Worm (Caenorhabditis elegans) whole organism, young adult: ENCODE data around the gene npr-13.

ENCODE experiments used
- D2030.7 ChIP-seq: fragments of 200-800 bp; sonication (Bioruptor generic); IDR thresholded peaks from 2 replicates; pipeline ENCODE4 v1.3.6; 2022; ENCODE audit warnings: missing genetic modification reagents, missing genetic modification characterization, missing compliant biosample characterization
- F10E7.11 ChIP-seq: sonication (generic microtip); optimal IDR thresholded peaks from 2 replicates; lab custom pipeline; 2017; ENCODE audit warnings: mild to moderate bottlenecking, missing genetic modification characterization, moderate library complexity, missing compliant biosample characterization
- F22D6.2 ChIP-seq: sonication (generic microtip); optimal IDR thresholded peaks from 2 replicates; lab custom pipeline; 2016; ENCODE audit warnings: mild to moderate bottlenecking, missing genetic modification characterization, missing compliant biosample characterization
- F37B4.10 ChIP-seq: fragments of 200-800 bp; sonication (Bioruptor generic); IDR thresholded peaks from 2 replicates; pipeline ENCODE4 v1.3.6; 2022; ENCODE audit warnings: missing genetic modification characterization, missing compliant biosample characterization
- F49E8.2 ChIP-seq: sonication (generic microtip); optimal IDR thresholded peaks from 3 replicates; lab custom pipeline; 2017; ENCODE audit warnings: missing genetic modification characterization, mild to moderate bottlenecking, missing compliant biosample characterization, antibody characterized with exemption, moderate library complexity; ENCODE audit not compliant: insufficient read depth
- F55B11.4 ChIP-seq: sonication (generic microtip); optimal IDR thresholded peaks from 2 replicates; lab custom pipeline; 2016; ENCODE audit warnings: missing compliant biosample characterization, missing genetic modification characterization, borderline replicate concordance; ENCODE audit not compliant: insufficient read depth
- Y79H2A.3 ChIP-seq: fragments of 200-800 bp; sonication (Bioruptor generic); conservative IDR thresholded peaks from 2 replicates; pipeline ENCODE4 v1.3.6; 2022; ENCODE audit warnings: missing genetic modification reagents, missing genetic modification characterization, missing compliant biosample characterization
- Y95B8A.8 ChIP-seq: fragments of 200-800 bp; sonication (Bioruptor generic); IDR thresholded peaks from 2 replicates; pipeline ENCODE4 v1.3.6; 2022; ENCODE audit warnings: missing genetic modification reagents, missing genetic modification characterization, missing compliant biosample characterization
- aptf-2 ChIP-seq: fragments of 200-800 bp; sonication (Bioruptor generic); conservative IDR thresholded peaks from 2 replicates; pipeline ENCODE4 v1.3.6; 2022; ENCODE audit warnings: missing genetic modification reagents, missing genetic modification characterization, missing compliant biosample characterization
- aptf-3 ChIP-seq: fragments of 200-800 bp; sonication (Bioruptor generic); IDR thresholded peaks from 2 replicates; pipeline ENCODE4 v1.3.6; 2022; ENCODE audit warnings: missing genetic modification characterization, missing compliant biosample characterization
- bed-2 ChIP-seq: fragments of 200-800 bp; sonication (Bioruptor generic); IDR thresholded peaks from 2 replicates; pipeline ENCODE4 v1.3.6; 2022; ENCODE audit warnings: missing genetic modification reagents, missing genetic modification characterization, missing compliant biosample characterization
- ccch-3 ChIP-seq: fragments of 200-800 bp; sonication (Bioruptor generic); optimal IDR thresholded peaks from 2 replicates; lab custom pipeline; 2018; ENCODE audit warnings: mild to moderate bottlenecking, missing genetic modification characterization, missing compliant biosample characterization
- ceh-58 ChIP-seq: fragments of 200-800 bp; sonication (Bioruptor generic); IDR thresholded peaks from 2 replicates; pipeline ENCODE4 v1.3.6; 2022; ENCODE audit warnings: missing genetic modification characterization, missing compliant biosample characterization
- egl-18 ChIP-seq: fragments of 200-800 bp; sonication (Bioruptor generic); IDR thresholded peaks from 2 replicates; pipeline ENCODE4 v1.3.6; 2022; ENCODE audit warnings: missing genetic modification reagents, missing genetic modification characterization, missing compliant biosample characterization
- ekl-4 ChIP-seq: fragments of 200-800 bp; sonication (Bioruptor generic); IDR thresholded peaks from 2 replicates; pipeline ENCODE4 v1.3.6; 2022; ENCODE audit warnings: missing genetic modification reagents, missing genetic modification characterization, missing compliant biosample characterization
- ets-4 ChIP-seq: fragments of 200-800 bp; sonication (Bioruptor generic); optimal IDR thresholded peaks from 2 replicates; lab custom pipeline; 2018; ENCODE audit warnings: mild to moderate bottlenecking, missing genetic modification characterization, missing compliant biosample characterization
- him-1 ChIP-seq: sonication (generic microtip); optimal IDR thresholded peaks from 2 replicates; lab custom pipeline; 2016; ENCODE audit warnings: missing genotype, missing genetic modification reagents, missing genetic modification characterization, missing compliant biosample characterization
- hlh-26 ChIP-seq: fragments of 200-800 bp; sonication (Bioruptor generic); conservative IDR thresholded peaks from 2 replicates; pipeline ENCODE4 v1.3.6; 2022; ENCODE audit warnings: missing genetic modification reagents, missing genetic modification characterization, missing compliant biosample characterization
- let-526 ChIP-seq: fragments of 200-800 bp; sonication (Bioruptor generic); IDR thresholded peaks from 2 replicates; pipeline ENCODE4 v1.3.6; 2022; ENCODE audit warnings: missing genetic modification reagents, missing genetic modification characterization, missing compliant biosample characterization
- let-607 ChIP-seq, 2 experiments: fragments of 200-800 bp in 1 of 2; sonication (Bioruptor generic) in 1 of 2; sonication (generic microtip) in 1 of 2; optimal IDR thresholded peaks; 2 replicates each; lab custom pipeline; 2016 to 2018; ENCODE audit warnings: mild to moderate bottlenecking in 2 of 2, missing compliant biosample characterization in 2 of 2, missing genetic modification characterization in 2 of 2, moderate library complexity in 2 of 2, missing genotype in 1 of 2
- lin-35 ChIP-seq, 3 experiments: fragments of 150-350 bp in 2 of 3; sonication (generic microtip) in 1 of 3; optimal IDR thresholded peaks; 2 replicates each; lab custom pipeline; 2014 to 2018; ENCODE audit warnings: missing biosample characterization in 3 of 3, missing genetic modification characterization in 3 of 3, missing genetic modification reagents in 3 of 3
- lin-40 ChIP-seq: sonication (generic microtip); optimal IDR thresholded peaks from 2 replicates; lab custom pipeline; 2016; ENCODE audit warnings: missing genetic modification characterization, mild to moderate bottlenecking, missing compliant biosample characterization, missing genotype, missing genetic modification reagents
- lsl-1 ChIP-seq: fragments of 200-800 bp; sonication (Bioruptor generic); optimal IDR thresholded peaks from 2 replicates; lab custom pipeline; 2018; ENCODE audit warnings: mild to moderate bottlenecking, missing genetic modification characterization, moderate library complexity, missing compliant biosample characterization
- madf-10 ChIP-seq: sonication (generic microtip); optimal IDR thresholded peaks from 2 replicates; lab custom pipeline; 2016; ENCODE audit warnings: mild to moderate bottlenecking, missing genetic modification characterization, missing compliant biosample characterization
- madf-3 ChIP-seq: fragments of 200-800 bp; sonication (Bioruptor generic); IDR thresholded peaks from 2 replicates; pipeline ENCODE4 v1.3.6; 2022; ENCODE audit warnings: missing genetic modification reagents, missing genetic modification characterization, missing compliant biosample characterization
- mcd-1 ChIP-seq: fragments of 200-800 bp; sonication (Bioruptor generic); IDR thresholded peaks from 2 replicates; pipeline ENCODE4 v1.3.6; 2022; ENCODE audit warnings: missing genetic modification reagents, missing genetic modification characterization, missing compliant biosample characterization
- mes-4 ChIP-seq: sonication (generic microtip); optimal IDR thresholded peaks from 2 replicates; lab custom pipeline; 2016; ENCODE audit warnings: missing genotype, missing genetic modification characterization, missing compliant biosample characterization
- mxl-1 ChIP-seq: sonication (generic microtip); optimal IDR thresholded peaks from 2 replicates; lab custom pipeline; 2016; ENCODE audit warnings: missing genetic modification characterization, missing compliant biosample characterization
- nfya-1 ChIP-seq: sonication (generic microtip); optimal IDR thresholded peaks from 2 replicates; lab custom pipeline; 2017; ENCODE audit warnings: antibody characterized with exemption, missing compliant biosample characterization, missing genetic modification characterization, borderline replicate concordance; ENCODE audit not compliant: insufficient read depth
- nfya-2 ChIP-seq: fragments of 200-800 bp; sonication (Bioruptor generic); IDR thresholded peaks from 2 replicates; pipeline ENCODE4 v1.3.6; 2022; ENCODE audit warnings: missing genetic modification reagents, missing genetic modification characterization, missing compliant biosample characterization
- nhr-120 ChIP-seq: fragments of 200-800 bp; sonication (Bioruptor generic); IDR thresholded peaks from 2 replicates; pipeline ENCODE4 v1.3.6; 2022; ENCODE audit warnings: missing genetic modification characterization, missing compliant biosample characterization
- nhr-27 ChIP-seq: fragments of 200-800 bp; sonication (Bioruptor generic); optimal IDR thresholded peaks from 2 replicates; lab custom pipeline; 2018; ENCODE audit warnings: mild to moderate bottlenecking, missing genetic modification characterization, moderate library complexity, missing compliant biosample characterization
- nhr-80 ChIP-seq: sonication (generic microtip); optimal IDR thresholded peaks from 2 replicates; lab custom pipeline; 2016; ENCODE audit warnings: missing genetic modification characterization, missing compliant biosample characterization
- pha-4 ChIP-seq: fragments of 150-350 bp; sonication (generic microtip); optimal IDR thresholded peaks from 2 replicates; lab custom pipeline; 2014; ENCODE audit warnings: missing biosample characterization, missing genetic modification reagents, missing genetic modification characterization
- rcor-1 ChIP-seq: fragments of 200-800 bp; sonication (Bioruptor generic); IDR thresholded peaks from 2 replicates; pipeline ENCODE4 v1.3.6; 2022; ENCODE audit warnings: missing genetic modification reagents, missing genetic modification characterization, missing compliant biosample characterization
- rec-8 ChIP-seq, 2 experiments: sonication (generic microtip); optimal IDR thresholded peaks; 2 replicates each; lab custom pipeline; 2016; ENCODE audit warnings: mild to moderate bottlenecking in 2 of 2, missing genetic modification characterization in 2 of 2, missing genetic modification reagents in 2 of 2, missing genotype in 2 of 2, missing biosample characterization in 1 of 2, missing compliant biosample characterization in 1 of 2, moderate library complexity in 1 of 2
- sea-2 ChIP-seq: fragments of 200-800 bp; sonication (Bioruptor generic); IDR thresholded peaks from 2 replicates; pipeline ENCODE4 v1.3.6; 2022; ENCODE audit warnings: missing genetic modification characterization, missing compliant biosample characterization
- snpc-1.1 ChIP-seq: sonication (generic microtip); optimal IDR thresholded peaks from 2 replicates; lab custom pipeline; 2017; ENCODE audit warnings: missing genetic modification characterization, mild to moderate bottlenecking, missing compliant biosample characterization, antibody characterized with exemption, moderate library complexity, missing genotype, missing genetic modification reagents; ENCODE audit not compliant: insufficient read depth
- snpc-1.3 ChIP-seq: sonication (generic microtip); optimal IDR thresholded peaks from 2 replicates; lab custom pipeline; 2017; ENCODE audit warnings: missing genetic modification characterization, mild to moderate bottlenecking, missing compliant biosample characterization, antibody characterized with exemption, moderate library complexity, missing genotype, missing genetic modification reagents; ENCODE audit not compliant: insufficient read depth
- somi-1 ChIP-seq: fragments of 200-800 bp; sonication (Bioruptor generic); optimal IDR thresholded peaks from 2 replicates; lab custom pipeline; 2018; ENCODE audit warnings: mild to moderate bottlenecking, missing genetic modification characterization, missing compliant biosample characterization
- sptf-2 ChIP-seq: fragments of 200-800 bp; sonication (Bioruptor generic); optimal IDR thresholded peaks from 2 replicates; lab custom pipeline; 2018; ENCODE audit warnings: mild to moderate bottlenecking, missing genetic modification characterization, missing compliant biosample characterization
- tbp1 ChIP-seq: fragments of 200-800 bp; sonication (Bioruptor generic); optimal IDR thresholded peaks from 2 replicates; lab custom pipeline; 2018; ENCODE audit warnings: mild to moderate bottlenecking, missing genetic modification characterization, missing compliant biosample characterization
- unc-130 ChIP-seq: sonication (generic microtip); optimal IDR thresholded peaks from 2 replicates; lab custom pipeline; 2016; ENCODE audit warnings: missing genetic modification reagents, missing genetic modification characterization, missing compliant biosample characterization
- zfh-2 ChIP-seq: fragments of 200-800 bp; sonication (Bioruptor generic); conservative IDR thresholded peaks from 2 replicates; pipeline ENCODE4 v1.3.6; 2022; ENCODE audit warnings: missing genetic modification reagents, missing genetic modification characterization, missing compliant biosample characterization
- ztf-26 ChIP-seq: sonication (generic microtip); optimal IDR thresholded peaks from 2 replicates; lab custom pipeline; 2017; ENCODE audit warnings: missing genetic modification characterization, missing compliant biosample characterization
- ztf-28 ChIP-seq: fragments of 200-800 bp; sonication (Bioruptor generic); IDR thresholded peaks from 2 replicates; pipeline ENCODE4 v1.3.6; 2022; ENCODE audit warnings: missing genetic modification reagents, missing genetic modification characterization, missing compliant biosample characterization

npr-13 gene

DNA sequence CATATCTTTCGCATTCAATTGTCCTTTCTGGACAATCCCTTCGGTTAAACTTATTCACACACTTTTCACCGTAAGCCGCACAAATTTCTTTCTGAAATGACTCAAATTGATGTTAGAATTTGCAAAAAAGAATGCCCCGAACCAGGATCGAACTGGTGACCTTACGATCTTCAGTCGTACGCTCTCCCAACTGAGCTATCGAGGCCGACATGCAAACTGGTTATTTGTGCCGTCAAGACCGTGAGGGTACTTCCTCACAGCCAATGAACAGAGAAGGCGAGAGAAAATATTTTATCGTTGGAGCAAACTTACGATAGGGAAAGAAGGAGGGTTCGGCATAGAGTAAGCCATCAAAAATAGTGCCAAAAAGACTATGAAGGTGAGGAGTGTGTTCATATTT, 17.9 kb upstream of the npr-13 start (continued):
- TF ChIP-seq ztf-28 (GFP tag; lab: Robert Waterston, UW) (no peak), rcor-1 (GFP tag; lab: Robert Waterston, UW) (peak; percentile 81), mes-4 (tag; lab: Kevin White, UChicago) (no peak), snpc-1.3 (tag; lab: Kevin White, UChicago) (no peak), F55B11.4 (no peak), F49E8.2 (tag; lab: Kevin White, UChicago) (no peak), nhr-120 (no peak), F22D6.2 (tag; lab: Kevin White, UChicago) (no peak), ztf-26 (tag; lab: Kevin White, UChicago) (no peak), nfya-1 (no peak), ccch-3 (no peak), unc-130 (GFP tag; lab: Kevin White, UChicago) (no peak), lin-40 (tag; lab: Kevin White, UChicago) (no peak), somi-1 (GFP tag; lab: Kevin White, UChicago) (peak; percentile 47), nhr-27 (tag; lab: Kevin White, UChicago) (no peak), let-526 (GFP tag; lab: Robert Waterston, UW) (no peak), snpc-1.1 (tag; lab: Kevin White, UChicago) (peak; percentile 97), tbp1 (GFP tag; lab: Kevin White, UChicago) (peak; percentile 100), ceh-58 (no peak), aptf-2 (no peak), mxl-1 (no peak), D2030.7 (GFP tag; lab: Robert Waterston, UW) (peak; percentile 40), aptf-3 (GFP tag; lab: Robert Waterston, UW) (no peak), ekl-4 (GFP tag; lab: Robert Waterston, UW) (0 out of 2 replicates have a peak, but pooled peaks have one; percentile 48), egl-18 (no peak), mcd-1 (GFP tag; lab: Robert Waterston, UW) (peak; percentile 64), nhr-80 (tag; lab: Kevin White, UChicago) (peak; percentile 4), lin-35 (GFP tag; optimal IDR thresholded peaks at IDR 0.05; lab: Kevin White, UChicago) (no peak), zfh-2 (GFP tag; lab: Robert Waterston, UW) (no peak), F10E7.11 (tag; lab: Kevin White, UChicago) (no peak), ets-4 (GFP tag; lab: Kevin White, UChicago) (no peak), F37B4.10 (GFP tag; lab: Robert Waterston, UW) (no peak), madf-10 (tag; lab: Kevin White, UChicago) (peak; percentile 28), bed-2 (GFP tag; lab: Robert Waterston, UW) (no peak)

DNA sequence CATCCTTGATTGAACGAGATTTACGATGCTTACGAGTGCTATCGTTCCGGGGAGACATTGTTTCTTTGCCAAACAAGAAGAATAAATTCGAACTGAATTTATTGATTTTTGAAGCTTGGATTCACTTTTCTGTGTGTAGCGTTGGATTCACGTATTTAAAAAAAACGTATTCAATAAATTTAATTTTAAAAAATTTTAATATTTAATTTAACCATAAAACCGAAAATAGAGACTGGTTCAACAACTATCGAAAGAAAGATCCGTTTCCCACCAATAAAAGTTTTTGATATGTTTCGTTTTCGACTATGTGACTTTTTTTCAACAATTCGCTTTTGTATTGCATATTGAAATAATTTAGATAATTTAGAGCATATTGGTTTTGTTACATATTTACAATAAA, 17.0 kb upstream of the npr-13 start, which contains the start of gene ZC412.5:
ZC412.5 (minus strand) TSS at position 101 of the 400 bp plus-strand sequence.
- TF ChIP-seq rec-8 (tag; optimal IDR thresholded peaks at IDR 0.05; lab: Kevin White, UChicago): no peak

DNA sequence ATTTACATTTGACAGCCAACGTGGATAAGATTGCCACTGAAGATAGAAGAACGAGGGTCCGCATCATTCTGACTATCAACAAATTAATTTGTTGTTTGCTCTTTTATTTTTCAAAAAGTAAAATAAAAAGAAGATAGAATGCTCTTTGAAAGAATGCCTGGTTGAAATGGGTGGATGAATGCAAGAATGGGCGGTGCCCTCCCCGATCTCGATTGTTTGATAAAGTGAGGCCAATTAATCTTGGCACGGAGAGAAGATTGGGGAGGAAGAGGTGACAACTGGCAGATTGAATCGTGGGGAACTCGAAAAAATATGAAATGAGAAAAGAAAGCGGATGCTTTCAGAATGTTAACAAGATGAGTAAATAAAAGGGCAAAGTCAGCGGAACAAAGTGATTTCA, 13.0 kb upstream of the npr-13 start, which contains the start of gene ZC412.3:
ZC412.3 (minus strand) TSS at position 183 of the 400 bp plus-strand sequence.
- TF ChIP-seq Y79H2A.3 (GFP tag; lab: Robert Waterston, UW) (no peak), tbp1 (GFP tag; lab: Kevin White, UChicago) (no peak), sea-2 (GFP tag; lab: Robert Waterston, UW) (no peak), pha-4 (tag; lab: Kevin White, UChicago) (no peak), hlh-26 (GFP tag; lab: Robert Waterston, UW) (no peak), Y95B8A.8 (GFP tag; lab: Robert Waterston, UW) (no peak), nfya-2 (no peak), nhr-27 (tag; lab: Kevin White, UChicago) (no peak), let-607 (tag; optimal IDR thresholded peaks at IDR 0.05; lab: Kevin White, UChicago) (no peak), madf-3 (GFP tag; lab: Robert Waterston, UW) (no peak), bed-2 (GFP tag; lab: Robert Waterston, UW) (no peak), him-1 (no peak), sptf-2 (GFP tag; lab: Kevin White, UChicago) (no peak), lsl-1 (no peak), F10E7.11 (tag; lab: Kevin White, UChicago) (no peak)
- TF ChIP-seq, all 124 proteins: peak for 0
